Fruit fly (Drosophila melanogaster) whole organism, embryonic: ENCODE data around the gene Taf6.
A peak's percentile ranks its signal among the peaks of the same experiment; 100 is the strongest.

Experiments
- Bdp1 ChIP-seq: fragments of 200-800 bp; sonication (Bioruptor generic); optimal IDR thresholded peaks from 3 replicates; lab custom pipeline; 2016; ENCODE audit warnings: missing biosample characterization, missing genetic modification characterization
- CG10366 ChIP-seq: fragments of 200-800 bp; sonication (Bioruptor generic); IDR thresholded peaks from 2 replicates; pipeline ENCODE4 v1.3.6; 2022; ENCODE audit warnings: missing biosample characterization, missing genetic modification characterization
- CG10431 ChIP-seq: fragments of 200-800 bp; sonication (Bioruptor generic); optimal IDR thresholded peaks from 3 replicates; lab custom pipeline; 2018; ENCODE audit warnings: missing biosample characterization, mild to moderate bottlenecking, missing genetic modification characterization
- CG10654 ChIP-seq: fragments of 200-800 bp; sonication (Bioruptor generic); optimal IDR thresholded peaks from 2 replicates; lab custom pipeline; 2016; ENCODE audit warnings: missing biosample characterization, missing genetic modification characterization
- CG11093 ChIP-seq: fragments of 200-800 bp; sonication (Bioruptor generic); IDR thresholded peaks from 3 replicates; pipeline ENCODE4 v1.3.6; 2022; ENCODE audit warnings: missing biosample characterization, missing genetic modification characterization
- CG11695 ChIP-seq: fragments of 200-800 bp; sonication (Bioruptor generic); IDR thresholded peaks from 3 replicates; pipeline ENCODE4 v1.3.6; 2022; ENCODE audit warnings: missing biosample characterization, missing genetic modification characterization
- CG12104 ChIP-seq: fragments of 200-800 bp; sonication (Bioruptor generic); optimal IDR thresholded peaks from 3 replicates; lab custom pipeline; 2016; ENCODE audit warnings: missing biosample characterization, missing genetic modification characterization
- CG12769 ChIP-seq: fragments of 200-800 bp; sonication (Bioruptor generic); optimal IDR thresholded peaks from 2 replicates; lab custom pipeline; 2019; ENCODE audit warnings: missing biosample characterization, mild to moderate bottlenecking, missing genetic modification characterization, moderate library complexity
- CG12942 ChIP-seq: fragments of 200-800 bp; sonication (Bioruptor generic); optimal IDR thresholded peaks from 3 replicates; lab custom pipeline; 2016; ENCODE audit warnings: missing biosample characterization, missing genetic modification characterization
- CG13775 ChIP-seq: fragments of 200-800 bp; sonication (Bioruptor generic); optimal IDR thresholded peaks from 3 replicates; lab custom pipeline; 2017; ENCODE audit warnings: missing biosample characterization, mild to moderate bottlenecking, missing genetic modification characterization
- CG14441 ChIP-seq: fragments of 200-800 bp; sonication (Bioruptor generic); IDR thresholded peaks from 2 replicates; pipeline ENCODE4 v1.3.6; 2022; ENCODE audit warnings: missing biosample characterization, missing genetic modification characterization
- CG14710 ChIP-seq: fragments of 200-800 bp; sonication (Bioruptor generic); optimal IDR thresholded peaks from 3 replicates; lab custom pipeline; 2019; ENCODE audit warnings: missing biosample characterization, mild to moderate bottlenecking, missing genetic modification characterization, moderate library complexity
- CG16815 ChIP-seq: fragments of 200-800 bp; sonication (Bioruptor generic); optimal IDR thresholded peaks from 3 replicates; lab custom pipeline; 2017; ENCODE audit warnings: missing biosample characterization, mild to moderate bottlenecking, missing genetic modification characterization
- CG1832 ChIP-seq: fragments of 200-800 bp; sonication (Bioruptor generic); optimal IDR thresholded peaks from 2 replicates; lab custom pipeline; 2017; ENCODE audit warnings: missing biosample characterization, mild to moderate bottlenecking, missing genetic modification characterization, inconsistent platforms
- CG3065 ChIP-seq: fragments of 200-800 bp; sonication (Bioruptor generic); optimal IDR thresholded peaks from 2 replicates; lab custom pipeline; 2016; ENCODE audit warnings: missing biosample characterization, missing genetic modification characterization
- CG34224 ChIP-seq: fragments of 200-800 bp; sonication (Bioruptor generic); IDR thresholded peaks from 3 replicates; pipeline ENCODE4 v1.3.6; 2022; ENCODE audit warnings: missing biosample characterization, missing genetic modification characterization; ENCODE audit not compliant: partially characterized antibody
- CG3838 ChIP-seq: fragments of 200-800 bp; sonication (Bioruptor generic); optimal IDR thresholded peaks from 3 replicates; lab custom pipeline; 2016; ENCODE audit warnings: missing biosample characterization, missing genetic modification characterization
- CG4730 ChIP-seq: fragments of 200-800 bp; sonication (Bioruptor generic); IDR thresholded peaks from 2 replicates; pipeline ENCODE4 v1.3.6; 2022; ENCODE audit warnings: missing biosample characterization, missing genetic modification characterization
- CG5245 ChIP-seq: fragments of 200-800 bp; sonication (Bioruptor generic); optimal IDR thresholded peaks from 3 replicates; lab custom pipeline; 2016; ENCODE audit warnings: missing biosample characterization, missing genetic modification characterization
- CG6175 ChIP-seq: fragments of 200-800 bp; sonication (Bioruptor generic); IDR thresholded peaks from 3 replicates; pipeline ENCODE4 v1.3.6; 2022; ENCODE audit warnings: missing biosample characterization, missing genetic modification characterization
- CG7372 ChIP-seq: fragments of 200-800 bp; sonication (Bioruptor generic); IDR thresholded peaks from 2 replicates; pipeline ENCODE4 v1.3.6; 2022; ENCODE audit warnings: missing biosample characterization, missing genetic modification characterization
- CG8359 ChIP-seq: fragments of 200-800 bp; sonication (Bioruptor generic); optimal IDR thresholded peaks from 2 replicates; lab custom pipeline; 2017; ENCODE audit warnings: missing biosample characterization, mild to moderate bottlenecking, missing genetic modification characterization, borderline replicate concordance
- CG8944 ChIP-seq: fragments of 200-800 bp; sonication (Bioruptor generic); optimal IDR thresholded peaks from 3 replicates; lab custom pipeline; 2016; ENCODE audit warnings: missing biosample characterization, missing genetic modification characterization
- D19A ChIP-seq: fragments of 200-800 bp; optimal IDR thresholded peaks from 3 replicates; lab custom pipeline; 2019; ENCODE audit warnings: missing biosample characterization, mild to moderate bottlenecking, missing genetic modification characterization, moderate library complexity
- E2f2 ChIP-seq: fragments of 200-800 bp; sonication (Bioruptor generic); IDR thresholded peaks from 2 replicates; pipeline ENCODE4 v1.3.6; 2022; ENCODE audit warnings: missing biosample characterization, missing genetic modification characterization
- ERR ChIP-seq: fragments of 200-800 bp; sonication (Bioruptor generic); optimal IDR thresholded peaks from 2 replicates; lab custom pipeline; 2016; ENCODE audit warnings: missing biosample characterization, missing genetic modification characterization
- Eip74EF ChIP-seq, 2 experiments: fragments of 200-800 bp in 1 of 2; fragments of >200 bp in 1 of 2; sonication (Bioruptor generic) in 1 of 2; optimal IDR thresholded peaks; 2 replicates each; lab custom pipeline; 2017 to 2019; ENCODE audit warnings: missing biosample characterization in 2 of 2, missing genetic modification characterization in 2 of 2, mild to moderate bottlenecking in 1 of 2, moderate library complexity in 1 of 2
- Ets65A ChIP-seq: fragments of 200-800 bp; sonication (Bioruptor generic); peaks from one replicate; lab custom pipeline; 2016; ENCODE audit warnings: missing biosample characterization, missing genetic modification characterization
- GATAe ChIP-seq: fragments of 200-800 bp; sonication (Bioruptor generic); conservative IDR thresholded peaks from 2 replicates; pipeline ENCODE4 v1.3.6; 2022; ENCODE audit warnings: missing biosample characterization, missing genetic modification characterization
- Gsc ChIP-seq: fragments of 200-800 bp; sonication (Bioruptor generic); IDR thresholded peaks from 2 replicates; pipeline ENCODE4 v1.3.6; 2022; ENCODE audit warnings: missing biosample characterization, missing genetic modification characterization
- Hr51 ChIP-seq, 2 experiments: fragments of 200-800 bp; sonication (Bioruptor generic); optimal IDR thresholded peaks; 2 replicates in 1 of 2; 3 replicates in 1 of 2; lab custom pipeline; 2016 to 2018; ENCODE audit warnings: missing biosample characterization in 2 of 2, missing genetic modification characterization in 2 of 2, mild to moderate bottlenecking in 1 of 2, moderate library complexity in 1 of 2
- NC2β ChIP-seq: fragments of 200-800 bp; sonication (Bioruptor generic); optimal IDR thresholded peaks from 2 replicates; lab custom pipeline; 2016; ENCODE audit warnings: missing biosample characterization, missing genetic modification characterization
- bsh ChIP-seq, 2 experiments: fragments of 200-800 bp; sonication (Bioruptor generic); optimal IDR thresholded peaks; 2 replicates each; lab custom pipeline; 2017 to 2018; ENCODE audit warnings: mild to moderate bottlenecking in 2 of 2, missing biosample characterization in 2 of 2, missing genetic modification characterization in 2 of 2, moderate library complexity in 1 of 2
- exex ChIP-seq: fragments of 200-800 bp; sonication (Bioruptor generic); optimal IDR thresholded peaks from 4 replicates; lab custom pipeline; 2018; ENCODE audit warnings: missing biosample characterization, mild to moderate bottlenecking, missing genetic modification characterization, moderate library complexity
- inv ChIP-seq: fragments of 200-800 bp; sonication (Bioruptor generic); IDR thresholded peaks from 2 replicates; pipeline ENCODE4 v1.3.6; 2022; ENCODE audit warnings: missing biosample characterization, missing genetic modification characterization; ENCODE audit not compliant: partially characterized antibody
- mam ChIP-seq: fragments of 200-800 bp; sonication (Bioruptor generic); optimal IDR thresholded peaks from 3 replicates; lab custom pipeline; 2016; ENCODE audit warnings: missing biosample characterization, missing genetic modification characterization
- otp ChIP-seq: fragments of 200-800 bp; sonication (Bioruptor generic); IDR thresholded peaks from 3 replicates; pipeline ENCODE4, ENCODE4 v1.3.6; 2022; ENCODE audit warnings: missing biosample characterization, missing genetic modification characterization
- pnt ChIP-seq: fragments of 200-800 bp; sonication (Bioruptor generic); optimal IDR thresholded peaks from 3 replicates; lab custom pipeline; 2016; ENCODE audit warnings: missing biosample characterization, missing genetic modification characterization
- pros ChIP-seq: fragments of 200-800 bp; sonication (Bioruptor generic); optimal IDR thresholded peaks from 3 replicates; lab custom pipeline; 2019; ENCODE audit warnings: missing biosample characterization, mild to moderate bottlenecking, missing genetic modification characterization, moderate library complexity
- pzg ChIP-seq: fragments of 200-800 bp; sonication (Bioruptor generic); optimal IDR thresholded peaks from 3 replicates; lab custom pipeline; 2018; ENCODE audit warnings: missing biosample characterization, mild to moderate bottlenecking, missing genetic modification characterization, moderate library complexity
- schlank ChIP-seq: fragments of 200-800 bp; sonication (Bioruptor generic); optimal IDR thresholded peaks from 2 replicates; lab custom pipeline; 2018; ENCODE audit warnings: missing biosample characterization, mild to moderate bottlenecking, missing genetic modification characterization
- shn ChIP-seq: fragments of 200-800 bp; sonication (Bioruptor generic); optimal IDR thresholded peaks from 3 replicates; lab custom pipeline; 2016; ENCODE audit warnings: missing biosample characterization, missing genetic modification characterization
- sima ChIP-seq: fragments of 200-800 bp; sonication (Bioruptor generic); optimal IDR thresholded peaks from 2 replicates; lab custom pipeline; 2016; ENCODE audit warnings: missing biosample characterization, missing genetic modification characterization
- sisA ChIP-seq: fragments of 200-800 bp; sonication (Bioruptor generic); IDR thresholded peaks from 2 replicates; pipeline ENCODE4 v1.3.6; 2022; ENCODE audit warnings: missing biosample characterization, missing genetic modification characterization
- stwl ChIP-seq: fragments of 200-800 bp; sonication (Bioruptor generic); optimal IDR thresholded peaks from 3 replicates; lab custom pipeline; 2018; ENCODE audit warnings: missing biosample characterization, mild to moderate bottlenecking, missing genetic modification characterization, moderate library complexity
- trem ChIP-seq: fragments of 200-800 bp; optimal IDR thresholded peaks from 3 replicates; lab custom pipeline; 2019; ENCODE audit warnings: missing biosample characterization, mild to moderate bottlenecking, missing genetic modification characterization, moderate library complexity
- unpg ChIP-seq: fragments of 200-800 bp; sonication (Bioruptor generic); optimal IDR thresholded peaks from 3 replicates; lab custom pipeline; 2018; ENCODE audit warnings: missing biosample characterization, mild to moderate bottlenecking, missing genetic modification characterization, moderate library complexity
- zen ChIP-seq: fragments of 200-800 bp; sonication (Bioruptor generic); optimal IDR thresholded peaks from 3 replicates; lab custom pipeline; 2018; ENCODE audit warnings: missing biosample characterization, mild to moderate bottlenecking, missing genetic modification characterization, moderate library complexity
- zf30C ChIP-seq: fragments of 200-800 bp; sonication (Bioruptor generic); optimal IDR thresholded peaks from 3 replicates; lab custom pipeline; 2018; ENCODE audit warnings: missing biosample characterization, mild to moderate bottlenecking, missing genetic modification characterization
- zfh2 ChIP-seq: fragments of 200-800 bp; sonication (Bioruptor generic); optimal IDR thresholded peaks from 2 replicates; lab custom pipeline; 2016; ENCODE audit warnings: missing biosample characterization, missing genetic modification characterization

Taf6 gene

DNA sequence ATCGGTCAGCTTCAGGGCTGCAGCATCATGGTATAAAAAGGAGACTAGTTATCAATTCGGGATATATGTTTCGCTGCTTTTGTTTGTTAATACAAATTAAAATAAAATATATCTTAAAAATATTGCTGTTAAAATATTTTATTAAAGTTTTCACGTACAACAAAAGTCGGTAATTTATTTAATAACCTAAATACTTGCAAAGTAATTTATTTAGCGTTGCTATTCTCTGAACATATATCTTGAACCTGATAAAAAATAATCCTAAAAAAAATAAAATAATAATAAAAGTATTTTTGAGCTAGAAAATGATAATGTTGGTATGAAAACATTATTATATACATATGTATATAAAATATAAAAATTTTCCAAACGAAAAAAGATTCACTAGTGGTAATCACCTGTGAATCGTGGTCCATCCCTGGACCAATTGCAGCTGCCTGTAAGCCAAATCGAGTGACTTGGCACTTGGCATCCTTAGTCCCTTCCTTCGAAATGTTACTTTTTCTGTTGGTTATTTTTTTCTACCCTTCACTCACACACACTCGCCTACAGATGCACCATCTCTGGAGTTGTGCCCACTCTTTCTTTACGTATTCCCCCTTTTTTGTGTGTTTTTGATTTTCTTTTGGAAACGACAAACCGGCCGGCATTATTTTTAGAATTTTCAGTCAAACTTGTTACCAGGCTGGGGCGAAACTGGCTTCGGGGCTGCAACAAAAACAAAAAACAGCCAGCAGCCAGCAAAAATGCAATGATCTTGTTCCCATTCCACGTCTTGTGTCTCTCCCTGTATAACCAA, 41.5 kb upstream of the Taf6 start (continued):
- no peak for TF ChIP-seq CG10431 (GFP tag; lab: Kevin White, UChicago)
- no peak for TF ChIP-seq stwl
- no peak for TF ChIP-seq zf30C (GFP tag; lab: Kevin White, UChicago)
- no peak for TF ChIP-seq CG10654 (GFP tag; lab: Kevin White, UChicago)
- TF ChIP-seq pzg (GFP tag; lab: Kevin White, UChicago): no peak
- no peak for TF ChIP-seq CG6175 (GFP tag; lab: Robert Waterston, UW)
- TF ChIP-seq CG4730 (GFP tag; lab: Robert Waterston, UW): no peak
- TF ChIP-seq CG14710 (tag; lab: Kevin White, UChicago): peak; percentile 63
- no peak for TF ChIP-seq CG8944 (GFP tag; lab: Kevin White, UChicago)
- TF ChIP-seq D19A (tag; lab: Kevin White, UChicago): peak; percentile 38
- TF ChIP-seq CG8359 (GFP tag; lab: Kevin White, UChicago): no peak
- TF ChIP-seq CG7372 (GFP tag; lab: Robert Waterston, UW): no peak
- no peak for TF ChIP-seq ERR (GFP tag; lab: Kevin White, UChicago)
- no peak for TF ChIP-seq CG12769
- peak; percentile 22 for TF ChIP-seq trem (tag; lab: Kevin White, UChicago)
- TF ChIP-seq Bdp1 (GFP tag; lab: Kevin White, UChicago): no peak
- TF ChIP-seq E2f2 (GFP tag; lab: Robert Waterston, UW): no peak
- no peak for TF ChIP-seq CG12104 (GFP tag; lab: Kevin White, UChicago)
- TF ChIP-seq pnt (GFP tag; lab: Kevin White, UChicago): no peak
- TF ChIP-seq zfh2 (GFP tag; lab: Kevin White, UChicago): no peak
- no peak for TF ChIP-seq mam (GFP tag; lab: Kevin White, UChicago)
- TF ChIP-seq CG14441: no peak
- TF ChIP-seq schlank (tag; lab: Kevin White, UChicago): no peak
- TF ChIP-seq NC2β (GFP tag; lab: Kevin White, UChicago): no peak
- TF ChIP-seq CG12942 (GFP tag; lab: Kevin White, UChicago): no peak
- TF ChIP-seq GATAe (GFP tag; lab: Robert Waterston, UW): no peak
- no peak for TF ChIP-seq CG1832 (GFP tag; lab: Kevin White, UChicago)
- no peak for TF ChIP-seq Ets65A (GFP tag; lab: Kevin White, UChicago)
- TF ChIP-seq sisA (GFP tag; lab: Robert Waterston, UW): no peak
- no peak for TF ChIP-seq CG10366
- TF ChIP-seq inv: no peak
- TF ChIP-seq otp (GFP tag; lab: Robert Waterston, UW): no peak
- no peak for TF ChIP-seq Hr51 (GFP tag; optimal IDR thresholded peaks at IDR 0.05; lab: Kevin White, UChicago)
- no peak for TF ChIP-seq CG3838 (GFP tag; lab: Kevin White, UChicago)
- TF ChIP-seq exex (tag; lab: Kevin White, UChicago): no peak
- peak; percentile 21 to 44 for TF ChIP-seq bsh (GFP tag; optimal IDR thresholded peaks at IDR 0.05; lab: Kevin White, UChicago)
- TF ChIP-seq pros: no peak
- TF ChIP-seq shn (GFP tag; lab: Kevin White, UChicago): no peak
- no peak for TF ChIP-seq sima (GFP tag; lab: Kevin White, UChicago)
- no peak for TF ChIP-seq CG3065 (GFP tag; lab: Kevin White, UChicago)
- peak; percentile 24 for TF ChIP-seq CG16815 (GFP tag; lab: Kevin White, UChicago)
- no peak for TF ChIP-seq Eip74EF (GFP tag; optimal IDR thresholded peaks at IDR 0.05; lab: Kevin White, UChicago)
- TF ChIP-seq CG13775 (GFP tag; lab: Kevin White, UChicago): peak; percentile 33
- no peak for TF ChIP-seq CG11695 (GFP tag; lab: Robert Waterston, UW)
- TF ChIP-seq zen (tag; lab: Kevin White, UChicago): peak; percentile 53
- no peak for TF ChIP-seq CG11093
- TF ChIP-seq unpg (GFP tag; lab: Kevin White, UChicago): no peak
- TF ChIP-seq CG34224 (GFP tag; lab: Robert Waterston, UW): no peak
- no peak for TF ChIP-seq CG5245
- no peak for TF ChIP-seq Gsc
